Worm (Caenorhabditis elegans) whole organism, young adult: ENCODE data around the gene mma-1.

Experiments
- F37B4.10 ChIP-seq: fragments of 200-800 bp; sonication (Bioruptor generic); IDR thresholded peaks from 2 replicates; pipeline ENCODE4 v1.3.6; 2022; ENCODE audit warnings: missing genetic modification characterization, missing compliant biosample characterization
- F39B2.1 ChIP-seq: fragments of 200-800 bp; sonication (Bioruptor generic); IDR thresholded peaks from 2 replicates; pipeline ENCODE4 v1.3.6; 2022; ENCODE audit warnings: missing genetic modification reagents, missing genetic modification characterization, missing compliant biosample characterization
- F55B11.4 ChIP-seq: sonication (generic microtip); optimal IDR thresholded peaks from 2 replicates; lab custom pipeline; 2016; ENCODE audit warnings: missing compliant biosample characterization, missing genetic modification characterization, borderline replicate concordance; ENCODE audit not compliant: insufficient read depth
- F57A8.1 ChIP-seq: fragments of 200-800 bp; sonication (Bioruptor generic); optimal IDR thresholded peaks from 2 replicates; lab custom pipeline; 2018; ENCODE audit warnings: mild to moderate bottlenecking, missing genetic modification characterization, moderate library complexity, missing compliant biosample characterization
- F57C9.4 ChIP-seq: sonication (generic microtip); optimal IDR thresholded peaks from 2 replicates; lab custom pipeline; 2017; ENCODE audit warnings: mild to moderate bottlenecking, missing genetic modification characterization, missing compliant biosample characterization
- K12H6.12 ChIP-seq: fragments of 200-800 bp; sonication (Bioruptor generic); optimal IDR thresholded peaks from 2 replicates; lab custom pipeline; 2018; ENCODE audit warnings: mild to moderate bottlenecking, missing genetic modification characterization, missing compliant biosample characterization
- Y53G8AR.9 ChIP-seq: fragments of 200-800 bp; sonication (Bioruptor generic); conservative IDR thresholded peaks from 2 replicates; pipeline ENCODE4 v1.3.6; 2022; ENCODE audit warnings: missing genetic modification reagents, missing genetic modification characterization, missing compliant biosample characterization
- Y56A3A.18 ChIP-seq: fragments of 200-800 bp; sonication (Bioruptor generic); IDR thresholded peaks from 2 replicates; pipeline ENCODE4 v1.3.6; 2022; ENCODE audit warnings: missing genetic modification reagents, missing genetic modification characterization, missing compliant biosample characterization
- akir-1 ChIP-seq: fragments of 200-800 bp; sonication (Bioruptor generic); optimal IDR thresholded peaks from 2 replicates; lab custom pipeline; 2018; ENCODE audit warnings: mild to moderate bottlenecking, missing genetic modification characterization, moderate library complexity, missing compliant biosample characterization
- ama-1 ChIP-seq, 3 experiments: fragments of 150-350 bp in 1 of 3; sonication (generic microtip) in 2 of 3; optimal IDR thresholded peaks; 2 replicates each; lab custom pipeline; 2014 to 2018; ENCODE audit warnings: missing biosample characterization in 2 of 3, missing genetic modification characterization in 2 of 3, missing genetic modification reagents in 2 of 3
- athp-1 ChIP-seq: sonication (generic microtip); optimal IDR thresholded peaks from 2 replicates; lab custom pipeline; 2017; ENCODE audit warnings: mild to moderate bottlenecking, missing genetic modification characterization, missing compliant biosample characterization
- cebp-1 ChIP-seq, 2 experiments: fragments of 200-800 bp in 1 of 2; sonication (Bioruptor generic) in 1 of 2; sonication (generic microtip) in 1 of 2; IDR thresholded peaks in 1 of 2; optimal IDR thresholded peaks in 1 of 2; 2 replicates each; pipeline versions ENCODE4 v1.3.6 to Lab custom; 2017 to 2022; ENCODE audit warnings: missing compliant biosample characterization in 2 of 2, missing genetic modification characterization in 2 of 2, mild to moderate bottlenecking in 1 of 2, missing genetic modification reagents in 1 of 2, moderate library complexity in 1 of 2
- ceh-100 ChIP-seq: fragments of 200-800 bp; sonication (Bioruptor generic); IDR thresholded peaks from 2 replicates; pipeline ENCODE4 v1.3.6; 2022; ENCODE audit warnings: missing genetic modification reagents, missing genetic modification characterization, missing compliant biosample characterization
- ceh-40 ChIP-seq: fragments of 200-800 bp; sonication (Bioruptor generic); IDR thresholded peaks from 2 replicates; pipeline ENCODE4 v1.3.6; 2022; ENCODE audit warnings: missing genetic modification characterization, missing compliant biosample characterization
- ceh-58 ChIP-seq: fragments of 200-800 bp; sonication (Bioruptor generic); IDR thresholded peaks from 2 replicates; pipeline ENCODE4 v1.3.6; 2022; ENCODE audit warnings: missing genetic modification characterization, missing compliant biosample characterization
- chd-7 ChIP-seq: sonication (generic microtip); optimal IDR thresholded peaks from 2 replicates; lab custom pipeline; 2016; ENCODE audit warnings: mild to moderate bottlenecking, missing genetic modification characterization, moderate library complexity, missing compliant biosample characterization
- die-1 ChIP-seq: sonication (generic microtip); optimal IDR thresholded peaks from 2 replicates; lab custom pipeline; 2016; ENCODE audit warnings: missing genotype, mild to moderate bottlenecking, missing genetic modification characterization, missing compliant biosample characterization
- dox-1 ChIP-seq: fragments of 200-800 bp; sonication (Bioruptor generic); IDR thresholded peaks from 2 replicates; pipeline ENCODE4 v1.3.6; 2022; ENCODE audit warnings: missing genetic modification reagents, missing genetic modification characterization, missing compliant biosample characterization
- him-1 ChIP-seq: sonication (generic microtip); optimal IDR thresholded peaks from 2 replicates; lab custom pipeline; 2016; ENCODE audit warnings: missing genotype, missing genetic modification reagents, missing genetic modification characterization, missing compliant biosample characterization
- hlh-12 ChIP-seq: sonication (generic microtip); optimal IDR thresholded peaks from 2 replicates; lab custom pipeline; 2016; ENCODE audit warnings: missing genetic modification characterization, missing compliant biosample characterization
- hmg-1.2 ChIP-seq: fragments of 200-800 bp; sonication (Bioruptor generic); IDR thresholded peaks from 2 replicates; pipeline ENCODE4 v1.3.6; 2022; ENCODE audit warnings: missing genetic modification reagents, missing genetic modification characterization, missing compliant biosample characterization
- hrde-1 ChIP-seq: sonication (generic microtip); optimal IDR thresholded peaks from 2 replicates; lab custom pipeline; 2016; ENCODE audit warnings: missing genetic modification characterization, mild to moderate bottlenecking, missing compliant biosample characterization, moderate library complexity, missing genotype, missing genetic modification reagents, borderline replicate concordance
- lag-1 ChIP-seq: fragments of 200-800 bp; sonication (Bioruptor generic); IDR thresholded peaks from 2 replicates; pipeline ENCODE4 v1.3.6; 2022; ENCODE audit warnings: missing genetic modification reagents, missing genetic modification characterization, missing compliant biosample characterization
- lin-35 ChIP-seq, 3 experiments: fragments of 150-350 bp in 2 of 3; sonication (generic microtip) in 1 of 3; optimal IDR thresholded peaks; 2 replicates each; lab custom pipeline; 2014 to 2018; ENCODE audit warnings: missing biosample characterization in 3 of 3, missing genetic modification characterization in 3 of 3, missing genetic modification reagents in 3 of 3
- lir-1 ChIP-seq: fragments of 200-800 bp; sonication (Bioruptor generic); conservative IDR thresholded peaks from 2 replicates; pipeline ENCODE4 v1.3.6; 2022; ENCODE audit warnings: missing genetic modification reagents, missing genetic modification characterization, missing compliant biosample characterization
- madf-10 ChIP-seq: sonication (generic microtip); optimal IDR thresholded peaks from 2 replicates; lab custom pipeline; 2016; ENCODE audit warnings: mild to moderate bottlenecking, missing genetic modification characterization, missing compliant biosample characterization
- nfya-1 ChIP-seq: sonication (generic microtip); optimal IDR thresholded peaks from 2 replicates; lab custom pipeline; 2017; ENCODE audit warnings: antibody characterized with exemption, missing compliant biosample characterization, missing genetic modification characterization, borderline replicate concordance; ENCODE audit not compliant: insufficient read depth
- nfya-2 ChIP-seq: fragments of 200-800 bp; sonication (Bioruptor generic); IDR thresholded peaks from 2 replicates; pipeline ENCODE4 v1.3.6; 2022; ENCODE audit warnings: missing genetic modification reagents, missing genetic modification characterization, missing compliant biosample characterization
- nfyb-1 ChIP-seq: fragments of 200-800 bp; sonication (Bioruptor generic); IDR thresholded peaks from 2 replicates; pipeline ENCODE4 v1.3.6; 2022; ENCODE audit warnings: missing genetic modification reagents, missing genetic modification characterization, missing compliant biosample characterization
- nhr-120 ChIP-seq: fragments of 200-800 bp; sonication (Bioruptor generic); IDR thresholded peaks from 2 replicates; pipeline ENCODE4 v1.3.6; 2022; ENCODE audit warnings: missing genetic modification characterization, missing compliant biosample characterization
- nhr-179 ChIP-seq: sonication (generic microtip); optimal IDR thresholded peaks from 2 replicates; lab custom pipeline; 2016; ENCODE audit warnings: mild to moderate bottlenecking, missing genetic modification characterization, missing compliant biosample characterization
- nhr-80 ChIP-seq: sonication (generic microtip); optimal IDR thresholded peaks from 2 replicates; lab custom pipeline; 2016; ENCODE audit warnings: missing genetic modification characterization, missing compliant biosample characterization
- rcor-1 ChIP-seq: fragments of 200-800 bp; sonication (Bioruptor generic); IDR thresholded peaks from 2 replicates; pipeline ENCODE4 v1.3.6; 2022; ENCODE audit warnings: missing genetic modification reagents, missing genetic modification characterization, missing compliant biosample characterization
- rec-8 ChIP-seq, 2 experiments: sonication (generic microtip); optimal IDR thresholded peaks; 2 replicates each; lab custom pipeline; 2016; ENCODE audit warnings: mild to moderate bottlenecking in 2 of 2, missing genetic modification characterization in 2 of 2, missing genetic modification reagents in 2 of 2, missing genotype in 2 of 2, missing biosample characterization in 1 of 2, missing compliant biosample characterization in 1 of 2, moderate library complexity in 1 of 2
- repo-1 ChIP-seq: sonication (generic microtip); optimal IDR thresholded peaks from 2 replicates; lab custom pipeline; 2017; ENCODE audit warnings: mild to moderate bottlenecking, missing genetic modification characterization, missing compliant biosample characterization
- sdz-38 ChIP-seq: sonication (generic microtip); optimal IDR thresholded peaks from 2 replicates; lab custom pipeline; 2016; ENCODE audit warnings: missing genotype, missing genetic modification characterization, missing compliant biosample characterization
- sea-2 ChIP-seq: fragments of 200-800 bp; sonication (Bioruptor generic); IDR thresholded peaks from 2 replicates; pipeline ENCODE4 v1.3.6; 2022; ENCODE audit warnings: missing genetic modification characterization, missing compliant biosample characterization
- snpc-1.1 ChIP-seq: sonication (generic microtip); optimal IDR thresholded peaks from 2 replicates; lab custom pipeline; 2017; ENCODE audit warnings: missing genetic modification characterization, mild to moderate bottlenecking, missing compliant biosample characterization, antibody characterized with exemption, moderate library complexity, missing genotype, missing genetic modification reagents; ENCODE audit not compliant: insufficient read depth
- snpc-4 ChIP-seq, 5 experiments: fragments of 150-350 bp in 1 of 5; sonication (generic microtip) in 4 of 5; optimal IDR thresholded peaks; 2 replicates each; lab custom pipeline; 2014 to 2018; ENCODE audit warnings: missing genetic modification characterization in 5 of 5, missing biosample characterization in 3 of 5, antibody characterized with exemption in 2 of 5, mild to moderate bottlenecking in 2 of 5, missing compliant biosample characterization in 2 of 5, missing genotype in 2 of 5, moderate library complexity in 2 of 5, missing genetic modification reagents in 1 of 5
- somi-1 ChIP-seq: fragments of 200-800 bp; sonication (Bioruptor generic); optimal IDR thresholded peaks from 2 replicates; lab custom pipeline; 2018; ENCODE audit warnings: mild to moderate bottlenecking, missing genetic modification characterization, missing compliant biosample characterization
- tbp1 ChIP-seq: fragments of 200-800 bp; sonication (Bioruptor generic); optimal IDR thresholded peaks from 2 replicates; lab custom pipeline; 2018; ENCODE audit warnings: mild to moderate bottlenecking, missing genetic modification characterization, missing compliant biosample characterization
- unc-62 ChIP-seq: fragments of 150-350 bp; optimal IDR thresholded peaks from 2 replicates; lab custom pipeline; 2014; ENCODE audit warnings: missing biosample characterization, missing genetic modification reagents, missing genetic modification characterization
- zfh-2 ChIP-seq: fragments of 200-800 bp; sonication (Bioruptor generic); conservative IDR thresholded peaks from 2 replicates; pipeline ENCODE4 v1.3.6; 2022; ENCODE audit warnings: missing genetic modification reagents, missing genetic modification characterization, missing compliant biosample characterization
- zim-3 ChIP-seq: sonication (generic microtip); optimal IDR thresholded peaks from 2 replicates; lab custom pipeline; 2017; ENCODE audit warnings: mild to moderate bottlenecking, missing genetic modification characterization, moderate library complexity, missing compliant biosample characterization
- ztf-18 ChIP-seq: sonication (generic microtip); optimal IDR thresholded peaks from 2 replicates; lab custom pipeline; 2016; ENCODE audit warnings: missing genotype, mild to moderate bottlenecking, missing genetic modification characterization, missing compliant biosample characterization
- ztf-28 ChIP-seq: fragments of 200-800 bp; sonication (Bioruptor generic); IDR thresholded peaks from 2 replicates; pipeline ENCODE4 v1.3.6; 2022; ENCODE audit warnings: missing genetic modification reagents, missing genetic modification characterization, missing compliant biosample characterization

mma-1 gene

ce11 chrV:12596795-12597194 is 699 bp upstream of the mma-1 start (continued):
- TF ChIP-seq lin-35 (GFP tag; optimal IDR thresholded peaks at IDR 0.05; lab: Kevin White, UChicago) (peak in 1 of 3 experiments; percentile 33), nhr-120 (GFP tag; lab: Robert Waterston, UW) (no peak), nhr-179 (tag; lab: Kevin White, UChicago) (peak; percentile 28), him-1 (tag; lab: Kevin White, UChicago) (no peak), F57C9.4 (no peak), ztf-18 (tag; lab: Kevin White, UChicago) (peak; percentile 71), zim-3 (no peak), unc-62 (GFP tag; lab: Kevin White, UChicago) (no peak), die-1 (tag; lab: Kevin White, UChicago) (peak; percentile 79), madf-10 (tag; lab: Kevin White, UChicago) (peak; percentile 15), ceh-100 (GFP tag; lab: Robert Waterston, UW) (no peak), ceh-40 (no peak), hlh-12 (peak; percentile 52), sea-2 (GFP tag; lab: Robert Waterston, UW) (no peak), ztf-28 (GFP tag; lab: Robert Waterston, UW) (no peak), F39B2.1 (no peak), ama-1 (optimal IDR thresholded peaks at IDR 0.05; lab: Kevin White, UChicago) (no peak), ama-1 (GFP tag; optimal IDR thresholded peaks at IDR 0.05; lab: Kevin White, UChicago) (peak; percentile 53 to 59), hrde-1 (peak; percentile 55), athp-1 (tag; lab: Kevin White, UChicago) (peak; percentile 70), F37B4.10 (GFP tag; lab: Robert Waterston, UW) (no peak), lir-1 (GFP tag; lab: Robert Waterston, UW) (no peak), rec-8 (tag; optimal IDR thresholded peaks at IDR 0.05; lab: Kevin White, UChicago) (peak in 1 of 2 experiments; percentile 63), nhr-80 (tag; lab: Kevin White, UChicago) (peak; percentile 44), repo-1 (tag; lab: Kevin White, UChicago) (peak; percentile 73), nfyb-1 (GFP tag; lab: Robert Waterston, UW) (peak; percentile 75; the same call in 1 of the 2 replicates), dox-1 (peak; percentile 78), chd-7 (peak; percentile 48), cebp-1 (GFP tag; IDR thresholded peaks at IDR 0.05; lab: Robert Waterston, UW) (no peak), cebp-1 (tag; optimal IDR thresholded peaks at IDR 0.05; lab: Kevin White, UChicago) (peak; percentile 58), Y53G8AR.9 (GFP tag; lab: Robert Waterston, UW) (no peak), lag-1 (GFP tag; lab: Robert Waterston, UW) (no peak), snpc-4 (GFP tag; optimal IDR thresholded peaks at IDR 0.05; lab: Kevin White, UChicago) (peak; percentile 40), snpc-4 (tag; optimal IDR thresholded peaks at IDR 0.05; lab: Kevin White, UChicago) (peak in 3 of 4 experiments; percentile 16 to 62 (median 59)), ceh-58 (GFP tag; lab: Robert Waterston, UW) (no peak), somi-1 (GFP tag; lab: Kevin White, UChicago) (peak; percentile 22), Y56A3A.18 (GFP tag; lab: Robert Waterston, UW) (peak; percentile 80; the same call in 1 of the 2 replicates), sdz-38 (tag; lab: Kevin White, UChicago) (no peak), K12H6.12 (tag; lab: Kevin White, UChicago) (peak; percentile 55), snpc-1.1 (tag; lab: Kevin White, UChicago) (peak; percentile 24), tbp1 (GFP tag; lab: Kevin White, UChicago) (peak; percentile 89), zfh-2 (GFP tag; lab: Robert Waterston, UW) (peak; percentile 53; the same call in 1 of the 2 replicates), nfya-1 (no peak), F57A8.1 (GFP tag; lab: Kevin White, UChicago) (no peak), akir-1 (no peak), F55B11.4 (tag; lab: Kevin White, UChicago) (no peak), rcor-1 (no peak), hmg-1.2 (GFP tag; lab: Robert Waterston, UW) (peak; percentile 40; the same call in 1 of the 2 replicates), nfya-2 (no peak)
